Fruit fly (Drosophila melanogaster) S2 (cell line): ENCODE data around the gene CG31191.

Source experiments
- CG8478 ChIP-seq: fragments of >200 bp; optimal IDR thresholded peaks from 2 replicates; lab custom pipeline; 2018
- CTCF ChIP-seq, 2 experiments: fragments of >200 bp; optimal IDR thresholded peaks; 2 replicates each; lab custom pipeline; 2018

dm6 chr3R:20901656-20902055, 43.7 kb downstream of the CG31191 start, which contains the start of gene Grik:
- TF ChIP-seq CG8478 (no peak), CTCF (optimal IDR thresholded peaks at IDR 0.05; lab: Kevin White, UChicago) (no peak)
